Worm (Caenorhabditis elegans): ENCODE results near the gene set-2.

DNA sequence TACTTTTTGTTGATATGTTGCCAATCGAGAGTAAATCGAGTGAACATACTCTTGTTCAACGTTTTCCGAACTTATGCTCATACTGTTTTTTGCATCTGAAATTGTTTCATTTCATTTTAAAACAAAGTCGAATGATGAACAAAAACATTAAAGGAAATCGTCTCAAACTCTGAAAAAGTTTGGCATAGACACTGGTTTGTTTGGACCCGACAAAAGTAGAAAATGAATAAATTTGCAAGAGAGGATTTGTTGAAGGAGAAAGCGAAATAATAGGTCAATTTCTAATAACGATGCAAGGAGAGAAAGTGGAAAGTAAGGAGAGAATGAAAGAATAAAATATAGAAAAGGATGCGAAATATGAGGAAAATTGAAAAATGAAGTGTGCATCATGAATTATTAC, 55.3 kb downstream of the set-2 start, which contains the start of gene C35D10.12:
- no peak for TF ChIP-seq ztf-11 (tag; optimal IDR thresholded peaks at IDR 0.05)
- TF ChIP-seq tbx-2 (tag; optimal IDR thresholded peaks at IDR 0.05): no peak
- TF ChIP-seq nfya-1 (tag; optimal IDR thresholded peaks at IDR 0.05; ENCODE audit: insufficient read depth): no peak
- no peak for TF ChIP-seq mml-1 (tag; optimal IDR thresholded peaks at IDR 0.05)
- TF ChIP-seq ama-1 (optimal IDR thresholded peaks at IDR 0.05): no peak
- no peak for TF ChIP-seq pqm-1 (tag; optimal IDR thresholded peaks at IDR 0.05)
- TF ChIP-seq unc-62 (GFP tag; optimal IDR thresholded peaks at IDR 0.05): no peak
- no peak for TF ChIP-seq R02D3.7 (tag; optimal IDR thresholded peaks at IDR 0.05)
- TF ChIP-seq hmg-11 (tag; optimal IDR thresholded peaks at IDR 0.05): no peak
- TF ChIP-seq unc-39 (tag; optimal IDR thresholded peaks at IDR 0.05): no peak
- no peak for TF ChIP-seq pha-4 (tag; optimal IDR thresholded peaks at IDR 0.05)
- no peak for TF ChIP-seq mdl-1 (tag; optimal IDR thresholded peaks at IDR 0.05)
- no peak for TF ChIP-seq nhr-12 (tag; optimal IDR thresholded peaks at IDR 0.05)

Data from whole organism, L3 larva.